Worm (Caenorhabditis elegans) whole organism, early embryonic: Measurements from ENCODE around the gene D1053.3.

Experiments
- B0310.2 ChIP-seq: sonication (generic microtip); optimal IDR thresholded peaks from 2 replicates; lab custom pipeline; 2016; ENCODE audit warnings: mild to moderate bottlenecking, missing genetic modification characterization, missing compliant biosample characterization
- F13C5.2 ChIP-seq: sonication (generic microtip); optimal IDR thresholded peaks from 2 replicates; lab custom pipeline; 2017; ENCODE audit warnings: mild to moderate bottlenecking, missing genetic modification characterization, inconsistent platforms, missing compliant biosample characterization
- aly-1 ChIP-seq: sonication (generic microtip); optimal IDR thresholded peaks from 2 replicates; lab custom pipeline; 2016; ENCODE audit warnings: missing genetic modification characterization, missing compliant biosample characterization
- ama-1 ChIP-seq: fragments of 150-350 bp; optimal IDR thresholded peaks from 2 replicates; lab custom pipeline; 2014
- ceh-13 ChIP-seq: fragments of 200-800 bp; sonication (Bioruptor generic); optimal IDR thresholded peaks from 2 replicates; lab custom pipeline; 2018; ENCODE audit warnings: mild to moderate bottlenecking, missing genetic modification characterization, missing compliant biosample characterization
- ceh-36 ChIP-seq: sonication (generic microtip); optimal IDR thresholded peaks from 2 replicates; lab custom pipeline; 2016; ENCODE audit warnings: missing genetic modification characterization, inconsistent platforms, missing compliant biosample characterization
- ets-7 ChIP-seq: sonication (generic microtip); optimal IDR thresholded peaks from 2 replicates; lab custom pipeline; 2016; ENCODE audit warnings: missing genotype, missing genetic modification characterization, missing compliant biosample characterization
- flt-1 ChIP-seq: fragments of 200-800 bp; sonication (Bioruptor generic); IDR thresholded peaks from 2 replicates; pipeline ENCODE4 v1.3.6; 2022; ENCODE audit warnings: missing genetic modification characterization, missing compliant biosample characterization
- hmbx-1 ChIP-seq: sonication (generic microtip); optimal IDR thresholded peaks from 2 replicates; lab custom pipeline; 2016; ENCODE audit warnings: mild to moderate bottlenecking, missing genetic modification characterization, missing compliant biosample characterization
- hmg-4 ChIP-seq: fragments of 200-800 bp; sonication (Bioruptor generic); optimal IDR thresholded peaks from 2 replicates; lab custom pipeline; 2018; ENCODE audit warnings: mild to moderate bottlenecking, missing genetic modification characterization, missing compliant biosample characterization
- hnd-1 ChIP-seq: sonication (generic microtip); optimal IDR thresholded peaks from 2 replicates; lab custom pipeline; 2016; ENCODE audit warnings: missing genetic modification characterization, missing compliant biosample characterization
- pes-1 ChIP-seq: fragments of 200-800 bp; sonication (Bioruptor generic); IDR thresholded peaks from 2 replicates; pipeline ENCODE4 v1.3.6; 2022; ENCODE audit warnings: missing genetic modification reagents, missing genetic modification characterization, missing compliant biosample characterization
- scrt-1 ChIP-seq: fragments of 200-800 bp; sonication (Bioruptor generic); IDR thresholded peaks from 2 replicates; pipeline ENCODE4 v1.3.6; 2022; ENCODE audit warnings: missing genetic modification characterization, missing compliant biosample characterization
- sea-1 ChIP-seq: fragments of 200-800 bp; sonication (Bioruptor generic); conservative IDR thresholded peaks from 2 replicates; pipeline ENCODE4 v1.3.6; 2022; ENCODE audit warnings: missing genetic modification characterization, missing compliant biosample characterization
- tbx-11 ChIP-seq: fragments of 200-800 bp; sonication (Bioruptor generic); IDR thresholded peaks from 2 replicates; pipeline ENCODE4 v1.3.6; 2022; ENCODE audit warnings: missing genetic modification characterization, missing compliant biosample characterization
- tbx-37 ChIP-seq: fragments of 200-800 bp; sonication (Bioruptor generic); conservative IDR thresholded peaks from 2 replicates; pipeline ENCODE4 v1.3.6; 2022; ENCODE audit warnings: missing genetic modification reagents, missing genetic modification characterization, missing compliant biosample characterization
- tra-4 ChIP-seq: sonication (generic microtip); optimal IDR thresholded peaks from 2 replicates; lab custom pipeline; 2017; ENCODE audit warnings: missing genetic modification characterization, missing compliant biosample characterization

Gene D1053.3

ce11 chrX:11727761-11728160 is 9.2 kb downstream of the D1053.3 start, which contains the start of the genes gst-42 and D1053.2:
gst-42 (minus strand) TSS chrX:11727936.
D1053.2 (plus strand) TSS chrX:11728151.
- TF ChIP-seq tbx-11 (GFP tag; lab: Robert Waterston, UW), result no peak
- no peak for TF ChIP-seq tra-4 (tag; lab: Kevin White, UChicago)
- no peak for TF ChIP-seq pes-1 (GFP tag; lab: Robert Waterston, UW)
- no peak for TF ChIP-seq scrt-1
- TF ChIP-seq F13C5.2 (tag; lab: Kevin White, UChicago), result no peak
- no peak for TF ChIP-seq hmbx-1 (tag; lab: Kevin White, UChicago)
- TF ChIP-seq ceh-13 (GFP tag; lab: Kevin White, UChicago), result no peak
- no peak for TF ChIP-seq ets-7 (tag; lab: Kevin White, UChicago)
- no peak for TF ChIP-seq tbx-37 (GFP tag; lab: Robert Waterston, UW)
- no peak for TF ChIP-seq hmg-4 (GFP tag; lab: Kevin White, UChicago)
- TF ChIP-seq ceh-36 (tag; lab: Kevin White, UChicago), result no peak
- TF ChIP-seq B0310.2 (tag; lab: Kevin White, UChicago), result no peak
- no peak for TF ChIP-seq aly-1 (tag; lab: Kevin White, UChicago)
- no peak for TF ChIP-seq sea-1
- TF ChIP-seq hnd-1 (tag; lab: Kevin White, UChicago), result no peak
- TF ChIP-seq flt-1 (GFP tag; lab: Robert Waterston, UW), result no peak
- no peak for TF ChIP-seq ama-1 (lab: Kevin White, UChicago)

- TF ChIP-seq ets-7 (tag; lab: Kevin White, UChicago), result no peak
- TF ChIP-seq hnd-1 (tag; lab: Kevin White, UChicago), result no peak
- TF ChIP-seq scrt-1, result no peak
- no peak for TF ChIP-seq B0310.2 (tag; lab: Kevin White, UChicago)
- TF ChIP-seq hmg-4 (GFP tag; lab: Kevin White, UChicago), result no peak
- TF ChIP-seq hmbx-1 (tag; lab: Kevin White, UChicago), result no peak
- TF ChIP-seq tra-4 (tag; lab: Kevin White, UChicago), result no peak
- TF ChIP-seq ceh-36 (tag; lab: Kevin White, UChicago), result no peak
- no peak for TF ChIP-seq ceh-13 (GFP tag; lab: Kevin White, UChicago)
- TF ChIP-seq F13C5.2 (tag; lab: Kevin White, UChicago), result no peak
- no peak for TF ChIP-seq sea-1
- no peak for TF ChIP-seq flt-1 (GFP tag; lab: Robert Waterston, UW)
- no peak for TF ChIP-seq pes-1 (GFP tag; lab: Robert Waterston, UW)
- no peak for TF ChIP-seq tbx-11 (GFP tag; lab: Robert Waterston, UW)
- no peak for TF ChIP-seq aly-1 (tag; lab: Kevin White, UChicago)
- TF ChIP-seq tbx-37 (GFP tag; lab: Robert Waterston, UW), result no peak
Measured at ce11 chrX:11726450-11726849, 10.5 kb downstream of the D1053.3 start.

ce11 chrX:11725646-11726045 is 11.3 kb downstream of the D1053.3 start:
- TF ChIP-seq pes-1 (GFP tag; lab: Robert Waterston, UW), result no peak
- TF ChIP-seq ceh-13 (GFP tag; lab: Kevin White, UChicago), result no peak
- TF ChIP-seq hnd-1 (tag; lab: Kevin White, UChicago), result no peak
- no peak for TF ChIP-seq hmbx-1 (tag; lab: Kevin White, UChicago)
- no peak for TF ChIP-seq ceh-36 (tag; lab: Kevin White, UChicago)
- no peak for TF ChIP-seq tbx-11 (GFP tag; lab: Robert Waterston, UW)
- no peak for TF ChIP-seq aly-1 (tag; lab: Kevin White, UChicago)
- no peak for TF ChIP-seq B0310.2 (tag; lab: Kevin White, UChicago)
- no peak for TF ChIP-seq scrt-1
- TF ChIP-seq tra-4 (tag; lab: Kevin White, UChicago), result no peak
- TF ChIP-seq tbx-37 (GFP tag; lab: Robert Waterston, UW), result no peak
- no peak for TF ChIP-seq hmg-4 (GFP tag; lab: Kevin White, UChicago)
- TF ChIP-seq flt-1 (GFP tag; lab: Robert Waterston, UW), result no peak
- TF ChIP-seq ets-7 (tag; lab: Kevin White, UChicago), result no peak
- TF ChIP-seq ama-1 (lab: Kevin White, UChicago), result no peak
- no peak for TF ChIP-seq F13C5.2 (tag; lab: Kevin White, UChicago)
- TF ChIP-seq sea-1, result no peak

- TF ChIP-seq ceh-13 (GFP tag; lab: Kevin White, UChicago) (no peak), hmbx-1 (tag; lab: Kevin White, UChicago) (no peak), ama-1 (lab: Kevin White, UChicago) (no peak), flt-1 (GFP tag; lab: Robert Waterston, UW) (no peak), hmg-4 (GFP tag; lab: Kevin White, UChicago) (no peak), tra-4 (tag; lab: Kevin White, UChicago) (no peak), tbx-37 (GFP tag; lab: Robert Waterston, UW) (no peak), pes-1 (GFP tag; lab: Robert Waterston, UW) (no peak), B0310.2 (tag; lab: Kevin White, UChicago) (no peak), tbx-11 (GFP tag; lab: Robert Waterston, UW) (no peak), scrt-1 (no peak), aly-1 (tag; lab: Kevin White, UChicago) (no peak), ets-7 (tag; lab: Kevin White, UChicago) (no peak), hnd-1 (tag; lab: Kevin White, UChicago) (no peak), ceh-36 (tag; lab: Kevin White, UChicago) (no peak), F13C5.2 (tag; lab: Kevin White, UChicago) (no peak), sea-1 (no peak)
Measured at ce11 chrX:11723781-11724201, 13.2 kb downstream of the D1053.3 start, which contains the start of gene D1053.4. D1053.4 (minus strand) TSS chrX:11723800.

- TF ChIP-seq tbx-37 (GFP tag; lab: Robert Waterston, UW), result no peak
- no peak for TF ChIP-seq tra-4 (tag; lab: Kevin White, UChicago)
- no peak for TF ChIP-seq hmbx-1 (tag; lab: Kevin White, UChicago)
- TF ChIP-seq ceh-36 (tag; lab: Kevin White, UChicago), result no peak
Measured at ce11 chrX:11720058-11720457, 16.9 kb downstream of the D1053.3 start.

- no peak for TF ChIP-seq flt-1 (GFP tag; lab: Robert Waterston, UW)
- TF ChIP-seq tbx-11 (GFP tag; lab: Robert Waterston, UW), result no peak
- TF ChIP-seq tra-4 (tag; lab: Kevin White, UChicago), result no peak
- TF ChIP-seq sea-1, result no peak
- no peak for TF ChIP-seq B0310.2 (tag; lab: Kevin White, UChicago)
- TF ChIP-seq scrt-1, result no peak
- TF ChIP-seq F13C5.2 (tag; lab: Kevin White, UChicago), result no peak
- TF ChIP-seq aly-1 (tag; lab: Kevin White, UChicago), result no peak
Measured at ce11 chrX:11718751-11719150, 18.2 kb downstream of the D1053.3 start.
